Worm (Caenorhabditis elegans) whole organism, early embryonic: Measurements from ENCODE around the gene nep-20.

Experiments used
- B0310.2 ChIP-seq: sonication (generic microtip); optimal IDR thresholded peaks from 2 replicates; lab custom pipeline; 2016; ENCODE audit warnings: mild to moderate bottlenecking, missing genetic modification characterization, missing compliant biosample characterization
- F13C5.2 ChIP-seq: sonication (generic microtip); optimal IDR thresholded peaks from 2 replicates; lab custom pipeline; 2017; ENCODE audit warnings: mild to moderate bottlenecking, missing genetic modification characterization, inconsistent platforms, missing compliant biosample characterization
- aly-1 ChIP-seq: sonication (generic microtip); optimal IDR thresholded peaks from 2 replicates; lab custom pipeline; 2016; ENCODE audit warnings: missing genetic modification characterization, missing compliant biosample characterization
- ama-1 ChIP-seq: fragments of 150-350 bp; optimal IDR thresholded peaks from 2 replicates; lab custom pipeline; 2014
- ceh-13 ChIP-seq: fragments of 200-800 bp; sonication (Bioruptor generic); optimal IDR thresholded peaks from 2 replicates; lab custom pipeline; 2018; ENCODE audit warnings: mild to moderate bottlenecking, missing genetic modification characterization, missing compliant biosample characterization
- ceh-36 ChIP-seq: sonication (generic microtip); optimal IDR thresholded peaks from 2 replicates; lab custom pipeline; 2016; ENCODE audit warnings: missing genetic modification characterization, inconsistent platforms, missing compliant biosample characterization
- ets-7 ChIP-seq: sonication (generic microtip); optimal IDR thresholded peaks from 2 replicates; lab custom pipeline; 2016; ENCODE audit warnings: missing genotype, missing genetic modification characterization, missing compliant biosample characterization
- flt-1 ChIP-seq: fragments of 200-800 bp; sonication (Bioruptor generic); IDR thresholded peaks from 2 replicates; pipeline ENCODE4 v1.3.6; 2022; ENCODE audit warnings: missing genetic modification characterization, missing compliant biosample characterization
- hmbx-1 ChIP-seq: sonication (generic microtip); optimal IDR thresholded peaks from 2 replicates; lab custom pipeline; 2016; ENCODE audit warnings: mild to moderate bottlenecking, missing genetic modification characterization, missing compliant biosample characterization
- hmg-4 ChIP-seq: fragments of 200-800 bp; sonication (Bioruptor generic); optimal IDR thresholded peaks from 2 replicates; lab custom pipeline; 2018; ENCODE audit warnings: mild to moderate bottlenecking, missing genetic modification characterization, missing compliant biosample characterization
- hnd-1 ChIP-seq: sonication (generic microtip); optimal IDR thresholded peaks from 2 replicates; lab custom pipeline; 2016; ENCODE audit warnings: missing genetic modification characterization, missing compliant biosample characterization
- pes-1 ChIP-seq: fragments of 200-800 bp; sonication (Bioruptor generic); IDR thresholded peaks from 2 replicates; pipeline ENCODE4 v1.3.6; 2022; ENCODE audit warnings: missing genetic modification reagents, missing genetic modification characterization, missing compliant biosample characterization
- scrt-1 ChIP-seq: fragments of 200-800 bp; sonication (Bioruptor generic); IDR thresholded peaks from 2 replicates; pipeline ENCODE4 v1.3.6; 2022; ENCODE audit warnings: missing genetic modification characterization, missing compliant biosample characterization
- sea-1 ChIP-seq: fragments of 200-800 bp; sonication (Bioruptor generic); conservative IDR thresholded peaks from 2 replicates; pipeline ENCODE4 v1.3.6; 2022; ENCODE audit warnings: missing genetic modification characterization, missing compliant biosample characterization
- tbx-11 ChIP-seq: fragments of 200-800 bp; sonication (Bioruptor generic); IDR thresholded peaks from 2 replicates; pipeline ENCODE4 v1.3.6; 2022; ENCODE audit warnings: missing genetic modification characterization, missing compliant biosample characterization
- tbx-37 ChIP-seq: fragments of 200-800 bp; sonication (Bioruptor generic); conservative IDR thresholded peaks from 2 replicates; pipeline ENCODE4 v1.3.6; 2022; ENCODE audit warnings: missing genetic modification reagents, missing genetic modification characterization, missing compliant biosample characterization
- tra-4 ChIP-seq: sonication (generic microtip); optimal IDR thresholded peaks from 2 replicates; lab custom pipeline; 2017; ENCODE audit warnings: missing genetic modification characterization, missing compliant biosample characterization

The nep-20 gene

ce11 chrII:3368097-3368496 is 27.3 kb downstream of the nep-20 start, which contains the start of gene Y49F6C.7:
TSS of gene Y49F6C.7 (minus strand) at chrII:3368197.
- TF ChIP-seq ets-7 (tag; lab: Kevin White, UChicago) = no peak
- TF ChIP-seq scrt-1 (GFP tag; lab: Robert Waterston, UW) = no peak

- TF ChIP-seq B0310.2 = no peak
- no peak for TF ChIP-seq sea-1 (GFP tag; lab: Robert Waterston, UW)
- TF ChIP-seq hnd-1 (tag; lab: Kevin White, UChicago) = no peak
- TF ChIP-seq F13C5.2 (tag; lab: Kevin White, UChicago) = no peak
- no peak for TF ChIP-seq tbx-11 (GFP tag; lab: Robert Waterston, UW)
- TF ChIP-seq hmbx-1 (tag; lab: Kevin White, UChicago) = no peak
- no peak for TF ChIP-seq aly-1 (tag; lab: Kevin White, UChicago)
- TF ChIP-seq tbx-37 (GFP tag; lab: Robert Waterston, UW) = no peak
- TF ChIP-seq scrt-1 (GFP tag; lab: Robert Waterston, UW) = no peak
- no peak for TF ChIP-seq tra-4
- TF ChIP-seq ceh-13 (GFP tag; lab: Kevin White, UChicago) = no peak
- no peak for TF ChIP-seq flt-1
- no peak for TF ChIP-seq ceh-36
- TF ChIP-seq pes-1 (GFP tag; lab: Robert Waterston, UW) = no peak
Observed at ce11 chrII:3367100-3367499, 28.3 kb downstream of the nep-20 start, which contains the start of gene Y49F6C.6. TSS of gene Y49F6C.6 (minus strand) at chrII:3367200.

ce11 chrII:3358834-3359233 is 36.5 kb downstream of the nep-20 start, which contains the start of the genes lido-14 and bath-27:
TSS of gene lido-14 (plus strand) at chrII:3359134.
TSS of gene bath-27 (plus strand) at chrII:3359139.
- TF ChIP-seq flt-1 (no peak), hnd-1 (tag; lab: Kevin White, UChicago) (no peak), F13C5.2 (tag; lab: Kevin White, UChicago) (no peak), hmg-4 (GFP tag; lab: Kevin White, UChicago) (no peak), B0310.2 (no peak), tbx-37 (GFP tag; lab: Robert Waterston, UW) (no peak), sea-1 (GFP tag; lab: Robert Waterston, UW) (no peak), ets-7 (tag; lab: Kevin White, UChicago) (no peak), hmbx-1 (tag; lab: Kevin White, UChicago) (no peak), ama-1 (lab: Kevin White, UChicago) (no peak), tbx-11 (GFP tag; lab: Robert Waterston, UW) (no peak), tra-4 (no peak), pes-1 (GFP tag; lab: Robert Waterston, UW) (no peak), ceh-36 (no peak), scrt-1 (GFP tag; lab: Robert Waterston, UW) (no peak)

- no peak for TF ChIP-seq F13C5.2 (tag; lab: Kevin White, UChicago)
- no peak for TF ChIP-seq tra-4
- no peak for TF ChIP-seq ets-7 (tag; lab: Kevin White, UChicago)
- no peak for TF ChIP-seq sea-1 (GFP tag; lab: Robert Waterston, UW)
- TF ChIP-seq hmg-4 (GFP tag; lab: Kevin White, UChicago) = no peak
- TF ChIP-seq ceh-36 = no peak
- no peak for TF ChIP-seq tbx-37 (GFP tag; lab: Robert Waterston, UW)
- no peak for TF ChIP-seq hmbx-1 (tag; lab: Kevin White, UChicago)
- TF ChIP-seq ama-1 (lab: Kevin White, UChicago) = no peak
- no peak for TF ChIP-seq B0310.2
- no peak for TF ChIP-seq tbx-11 (GFP tag; lab: Robert Waterston, UW)
- TF ChIP-seq aly-1 (tag; lab: Kevin White, UChicago) = no peak
- no peak for TF ChIP-seq ceh-13 (GFP tag; lab: Kevin White, UChicago)
- TF ChIP-seq scrt-1 (GFP tag; lab: Robert Waterston, UW) = no peak
- no peak for TF ChIP-seq pes-1 (GFP tag; lab: Robert Waterston, UW)
- TF ChIP-seq hnd-1 (tag; lab: Kevin White, UChicago) = no peak
- no peak for TF ChIP-seq flt-1
Observed at ce11 chrII:3349820-3350291, 45.5 kb downstream of the nep-20 start, which contains the start of gene F14D2.8. TSS of gene F14D2.8 (minus strand) at chrII:3349870.

ce11 chrII:3347940-3348610 is 47.3 kb downstream of the nep-20 start, which contains the start of the genes F14D2.14 and bath-29:
TSS of gene F14D2.14 (minus strand) at chrII:3347990.
TSS of gene bath-29 (plus strand) at chrII:3348560.
- TF ChIP-seq tra-4 (no peak), ceh-36 (no peak), hmbx-1 (tag; lab: Kevin White, UChicago) (no peak), pes-1 (GFP tag; lab: Robert Waterston, UW) (no peak), F13C5.2 (tag; lab: Kevin White, UChicago) (no peak), flt-1 (no peak), ceh-13 (GFP tag; lab: Kevin White, UChicago) (no peak), scrt-1 (GFP tag; lab: Robert Waterston, UW) (no peak), tbx-11 (GFP tag; lab: Robert Waterston, UW) (no peak), hmg-4 (GFP tag; lab: Kevin White, UChicago) (no peak), B0310.2 (no peak), ets-7 (tag; lab: Kevin White, UChicago) (no peak)

- TF ChIP-seq hmbx-1 (tag; lab: Kevin White, UChicago) (no peak), tbx-37 (GFP tag; lab: Robert Waterston, UW) (no peak), scrt-1 (GFP tag; lab: Robert Waterston, UW) (no peak), ceh-36 (no peak), ama-1 (lab: Kevin White, UChicago) (no peak), tra-4 (no peak), hmg-4 (GFP tag; lab: Kevin White, UChicago) (no peak), hnd-1 (tag; lab: Kevin White, UChicago) (no peak), F13C5.2 (tag; lab: Kevin White, UChicago) (no peak)
Observed at ce11 chrII:3346328-3346780, 49.0 kb downstream of the nep-20 start, which contains the start of gene bath-30. TSS of gene bath-30 (minus strand) at chrII:3346378.

ce11 chrII:3344917-3345316 is 50.5 kb downstream of the nep-20 start, which contains the start of gene bath-28:
TSS of gene bath-28 (minus strand) at chrII:3344967.
- TF ChIP-seq tbx-37 (GFP tag; lab: Robert Waterston, UW) = no peak
- no peak for TF ChIP-seq ceh-36
- TF ChIP-seq aly-1 (tag; lab: Kevin White, UChicago) = no peak
- no peak for TF ChIP-seq scrt-1 (GFP tag; lab: Robert Waterston, UW)
- TF ChIP-seq tbx-11 (GFP tag; lab: Robert Waterston, UW) = no peak
- no peak for TF ChIP-seq sea-1 (GFP tag; lab: Robert Waterston, UW)
- TF ChIP-seq hnd-1 (tag; lab: Kevin White, UChicago) = no peak
- no peak for TF ChIP-seq hmbx-1 (tag; lab: Kevin White, UChicago)
- no peak for TF ChIP-seq F13C5.2 (tag; lab: Kevin White, UChicago)
- TF ChIP-seq flt-1 = no peak
